Fruit fly (Drosophila melanogaster): ENCODE data around the gene CG10650.
A peak's percentile ranks its signal among the peaks of the same experiment; 100 is the strongest.

Gene CG10650

DNA sequence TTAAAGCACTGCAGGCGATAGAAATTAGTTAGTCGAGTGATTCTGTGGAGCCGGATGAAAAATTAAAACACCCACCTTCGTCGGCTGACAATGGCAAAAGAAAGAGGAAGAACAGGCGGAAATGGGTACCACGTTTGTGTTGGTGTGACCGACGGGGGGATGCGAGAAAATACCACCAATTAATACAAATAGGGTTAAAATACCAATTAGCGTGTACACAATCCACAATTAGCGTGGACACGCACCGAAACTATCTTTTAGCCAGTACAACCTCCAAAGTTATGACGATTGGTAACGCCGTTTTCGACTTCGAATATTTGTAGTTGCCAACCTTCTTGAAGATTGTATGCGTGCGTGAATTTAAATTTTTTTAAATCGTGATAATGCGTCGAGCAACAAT, 13.4 kb upstream of the CG10650 start, which contains the start of gene RpL30 (continued):
- TF ChIP-seq Deaf1 (tag; optimal IDR thresholded peaks at IDR 0.05) (peak; percentile 60), lbe (GFP tag; optimal IDR thresholded peaks at IDR 0.05) (peak; percentile 87), NfI (GFP tag; optimal IDR thresholded peaks at IDR 0.05) (peak; percentile 93), bab2 (GFP tag; optimal IDR thresholded peaks at IDR 0.05) (peak; percentile 69), CG4360 (GFP tag; IDR thresholded peaks at IDR 0.05) (peak; percentile 70), CG1602 (GFP tag; optimal IDR thresholded peaks at IDR 0.05) (peak; percentile 65), otp (GFP tag; IDR thresholded peaks at IDR 0.05) (peak; percentile 94), Xrp1 (GFP tag; IDR thresholded peaks at IDR 0.05) (peak; percentile 11), CG11696 (GFP tag; IDR thresholded peaks at IDR 0.05) (no peak; the same call in 1 of the 2 replicates), CG42726 (GFP tag; IDR thresholded peaks at IDR 0.05; ENCODE audit: partially characterized antibody) (peak; percentile 55), sisA (GFP tag; IDR thresholded peaks at IDR 0.05) (peak; percentile 56), CG6791 (GFP tag; IDR thresholded peaks at IDR 0.05; ENCODE audit: partially characterized antibody) (peak; percentile 64), CG8290 (GFP tag; optimal IDR thresholded peaks at IDR 0.05) (peak; percentile 90), CG8290 (tag; optimal IDR thresholded peaks at IDR 0.05) (peak; percentile 84 to 98), CG16813 (GFP tag; IDR thresholded peaks at IDR 0.05; ENCODE audit: partially characterized antibody) (peak; percentile 54; the same call in 2 of the 3 replicates), CG17802 (tag; optimal IDR thresholded peaks at IDR 0.05) (peak; percentile 62), CG30431 (GFP tag; optimal IDR thresholded peaks at IDR 0.05) (peak; percentile 79), ken (GFP tag; IDR thresholded peaks at IDR 0.05) (peak; percentile 88), gem (tag; optimal IDR thresholded peaks at IDR 0.05) (peak; percentile 75), CG13775 (GFP tag; optimal IDR thresholded peaks at IDR 0.05) (peak; percentile 94), HLH54F (GFP tag; optimal IDR thresholded peaks at IDR 0.05) (peak; percentile 88), odd (GFP tag; optimal IDR thresholded peaks at IDR 0.05) (peak; percentile 96), ssp (GFP tag; IDR thresholded peaks at IDR 0.05) (peak; percentile 76), CG1792 (GFP tag; optimal IDR thresholded peaks at IDR 0.05) (peak; percentile 83), Sin3A (optimal IDR thresholded peaks at IDR 0.05) (peak; percentile 84), scrt (GFP tag; optimal IDR thresholded peaks at IDR 0.05) (peak; percentile 92), Atf3 (GFP tag; optimal IDR thresholded peaks at IDR 0.05) (peak; percentile 57), CG17912 (GFP tag; optimal IDR thresholded peaks at IDR 0.05) (peak; percentile 95), ftz-f1 (GFP tag; optimal IDR thresholded peaks at IDR 0.05) (peak; percentile 91), CG7745 (tag; optimal IDR thresholded peaks at IDR 0.05) (peak; percentile 71), ab (GFP tag; optimal IDR thresholded peaks at IDR 0.05) (peak; percentile 35), CG11247 (GFP tag; IDR thresholded peaks at IDR 0.05) (peak; percentile 81), Ets97D (GFP tag; optimal IDR thresholded peaks at IDR 0.05) (peak; percentile 100), CkIIα-i1 (GFP tag; IDR thresholded peaks at IDR 0.05) (0 out of 2 replicates have a peak, but pooled peaks have one; percentile 52), dpn (GFP tag; optimal IDR thresholded peaks at IDR 0.05) (peak; percentile 81 to 93), CG34224 (GFP tag; IDR thresholded peaks at IDR 0.05; ENCODE audit: partially characterized antibody) (0 out of 3 replicates have a peak, but pooled peaks have one; percentile 55), sima (GFP tag; optimal IDR thresholded peaks at IDR 0.05) (peak; percentile 64), ato (GFP tag; IDR thresholded peaks at IDR 0.05; ENCODE audit: partially characterized antibody) (peak; percentile 40; the same call in 1 of the 2 replicates), Fer2 (tag; optimal IDR thresholded peaks at IDR 0.05) (peak; percentile 68), pzg (GFP tag; optimal IDR thresholded peaks at IDR 0.05) (peak; percentile 100), tgo (GFP tag; IDR thresholded peaks at IDR 0.05) (peak; percentile 81), CG12942 (GFP tag; optimal IDR thresholded peaks at IDR 0.05) (peak; percentile 84), jigr1 (GFP tag; IDR thresholded peaks at IDR 0.05) (no peak), CrebB (tag; optimal IDR thresholded peaks at IDR 0.05) (peak; percentile 95), CG4404 (GFP tag; IDR thresholded peaks at IDR 0.05) (peak; percentile 52; the same call in 1 of the 2 replicates), trem (tag; optimal IDR thresholded peaks at IDR 0.05) (peak; percentile 92), Rx (GFP tag; IDR thresholded peaks at IDR 0.05) (peak; percentile 84), CG2875 (GFP tag; optimal IDR thresholded peaks at IDR 0.05) (peak; percentile 92), CG10543 (GFP tag; optimal IDR thresholded peaks at IDR 0.05) (peak; percentile 95), gce (GFP tag; IDR thresholded peaks at IDR 0.05) (peak; percentile 94), MESR4 (GFP tag; optimal IDR thresholded peaks at IDR 0.05) (peak; percentile 100)

Measured in whole organism, embryonic.